Worm (Caenorhabditis elegans) whole organism, L1 larva: Measurements from ENCODE around the gene snb-2.

ENCODE experiments used
- aly-2 ChIP-seq: fragments of 150-350 bp; optimal IDR thresholded peaks from 2 replicates; lab custom pipeline; 2014; ENCODE audit warnings: missing biosample characterization, missing genetic modification characterization
- elt-3 ChIP-seq, 6 experiments: fragments of 150-350 bp in 1 of 6; sonication (generic microtip); optimal IDR thresholded peaks; 2 replicates each; lab custom pipeline; 2017 to 2018; ENCODE audit warnings: missing biosample characterization in 6 of 6, missing genetic modification characterization in 6 of 6, inconsistent platforms in 1 of 6
- fos-1 ChIP-seq: fragments of 150-350 bp; optimal IDR thresholded peaks from 2 replicates; lab custom pipeline; 2014; ENCODE audit warnings: missing biosample characterization, missing genetic modification characterization
- lin-15B ChIP-seq: fragments of 150-350 bp; sonication (generic microtip); optimal IDR thresholded peaks from 3 replicates; lab custom pipeline; 2014; ENCODE audit warnings: missing biosample characterization, missing genetic modification characterization
- nhr-237 ChIP-seq: fragments of 150-350 bp; optimal IDR thresholded peaks from 2 replicates; lab custom pipeline; 2014; ENCODE audit warnings: missing biosample characterization, missing genetic modification characterization
- nhr-28 ChIP-seq: fragments of 150-350 bp; optimal IDR thresholded peaks from 2 replicates; lab custom pipeline; 2014; ENCODE audit warnings: missing biosample characterization, missing genetic modification characterization
- pax-3 ChIP-seq: fragments of 200-800 bp; sonication (Bioruptor generic); optimal IDR thresholded peaks from 2 replicates; lab custom pipeline; 2018; ENCODE audit warnings: mild to moderate bottlenecking, missing genetic modification characterization, moderate library complexity, missing compliant biosample characterization
- pqm-1 ChIP-seq: sonication (generic microtip); optimal IDR thresholded peaks from 3 replicates; lab custom pipeline; 2017; ENCODE audit warnings: missing biosample characterization, missing genetic modification characterization
- sptf-1 ChIP-seq: fragments of 150-350 bp; optimal IDR thresholded peaks from 2 replicates; lab custom pipeline; 2014; ENCODE audit warnings: missing biosample characterization, missing genetic modification characterization

DNA sequence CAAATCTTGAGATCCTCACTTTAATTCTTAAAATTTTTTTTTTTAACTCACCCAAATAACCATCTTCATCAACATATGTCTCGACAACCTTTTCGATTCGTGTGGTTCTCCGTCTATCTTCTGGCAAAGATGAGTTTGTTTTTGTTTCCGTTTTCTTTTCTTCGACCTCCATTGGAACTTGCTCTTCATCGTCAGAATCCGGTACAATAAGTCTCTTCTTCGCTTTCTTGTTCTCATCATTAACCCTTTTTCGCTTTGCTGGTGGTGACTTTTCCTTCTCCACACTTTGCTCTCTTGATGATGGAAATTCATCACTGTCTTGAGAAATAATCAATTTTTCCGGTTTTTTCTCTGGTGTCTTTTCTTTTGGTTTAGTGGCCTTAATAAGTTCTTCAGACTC, 29.6 kb downstream of the snb-2 start:
- TF ChIP-seq nhr-237 (tag; lab: Kevin White, UChicago) (no peak), lin-15B (tag; lab: Kevin White, UChicago) (no peak), elt-3 (tag; optimal IDR thresholded peaks at IDR 0.05; lab: Kevin White, UChicago) (no peak), fos-1 (tag; lab: Kevin White, UChicago) (no peak), nhr-28 (tag; lab: Kevin White, UChicago) (no peak), pqm-1 (no peak), sptf-1 (tag; lab: Kevin White, UChicago) (no peak), aly-2 (tag; lab: Kevin White, UChicago) (no peak), pax-3 (tag; lab: Kevin White, UChicago) (no peak)
